Fruit fly (Drosophila melanogaster): ENCODE results near the gene Gr8a.
A peak's percentile ranks its signal among the peaks of the same experiment; 100 is the strongest.

Gene Gr8a

DNA sequence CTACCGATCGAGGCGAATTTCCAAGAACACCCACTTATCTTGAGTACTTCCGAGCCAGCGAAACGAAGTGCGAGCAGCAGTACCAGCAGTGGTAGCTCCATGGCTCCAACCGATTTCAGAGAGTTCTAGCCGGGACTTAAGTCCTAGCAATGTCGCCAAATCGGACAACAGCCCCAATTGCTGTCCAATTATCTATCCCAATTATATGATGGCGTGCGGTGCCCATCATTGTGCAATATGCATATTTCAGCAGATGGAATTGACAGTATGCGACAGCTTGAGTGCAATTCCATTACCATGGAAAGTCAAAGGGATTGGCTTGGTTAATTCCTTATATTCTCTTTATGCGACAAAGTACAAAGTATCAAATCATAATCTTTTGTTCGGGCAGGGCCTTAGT is 9.5 kb downstream of the Gr8a start, which contains the start of gene Ir8a:
TSS of gene Ir8a (minus strand) at position 101 of the 400 bp plus-strand sequence.
- TF ChIP-seq tio (GFP tag; optimal IDR thresholded peaks at IDR 0.05): no peak
- no peak for TF ChIP-seq sim (GFP tag; IDR thresholded peaks at IDR 0.05)
- TF ChIP-seq CG8765 (GFP tag; IDR thresholded peaks at IDR 0.05): no peak
- TF ChIP-seq bcd (GFP tag; optimal IDR thresholded peaks at IDR 0.05): no peak
- TF ChIP-seq peb (GFP tag; IDR thresholded peaks at IDR 0.05): no peak
- no peak for TF ChIP-seq kay (GFP tag; optimal IDR thresholded peaks at IDR 0.05)
- TF ChIP-seq CG7987 (GFP tag; optimal IDR thresholded peaks at IDR 0.05): no peak
- no peak for TF ChIP-seq Ets65A (GFP tag)
- no peak for TF ChIP-seq CG3163 (GFP tag; optimal IDR thresholded peaks at IDR 0.05)
- TF ChIP-seq lov (optimal IDR thresholded peaks at IDR 0.05): no peak
- no peak for TF ChIP-seq lov (GFP tag; IDR thresholded peaks at IDR 0.05)
- no peak for TF ChIP-seq CG1832 (GFP tag; optimal IDR thresholded peaks at IDR 0.05)
- no peak for TF ChIP-seq Hr51 (GFP tag; optimal IDR thresholded peaks at IDR 0.05)
- TF ChIP-seq CG14965 (GFP tag; optimal IDR thresholded peaks at IDR 0.05; ENCODE audit: borderline replicate concordance): no peak
- TF ChIP-seq Bgb (GFP tag; IDR thresholded peaks at IDR 0.05; ENCODE audit: partially characterized antibody): no peak
- TF ChIP-seq CG17802 (tag; optimal IDR thresholded peaks at IDR 0.05): no peak
- no peak for TF ChIP-seq Antp (GFP tag; optimal IDR thresholded peaks at IDR 0.05)
- no peak for TF ChIP-seq tin (GFP tag; optimal IDR thresholded peaks at IDR 0.05)
- TF ChIP-seq CG13894 (tag; optimal IDR thresholded peaks at IDR 0.05): no peak

- TF ChIP-seq lilli (GFP tag; optimal IDR thresholded peaks at IDR 0.05) (peak; percentile 74), tx (GFP tag; optimal IDR thresholded peaks at IDR 0.05) (peak; percentile 54), fd64A (GFP tag; optimal IDR thresholded peaks at IDR 0.05) (no peak), otp (GFP tag; IDR thresholded peaks at IDR 0.05) (no peak), ATbp (GFP tag; optimal IDR thresholded peaks at IDR 0.05) (no peak), CG4404 (GFP tag; IDR thresholded peaks at IDR 0.05) (peak; percentile 68), da (GFP tag; optimal IDR thresholded peaks at IDR 0.05) (peak; percentile 70), CG11085 (GFP tag; IDR thresholded peaks at IDR 0.05) (0 out of 2 replicates have a peak, but pooled peaks have one; percentile 34), ac (GFP tag; optimal IDR thresholded peaks at IDR 0.05) (no peak), CG6791 (GFP tag; IDR thresholded peaks at IDR 0.05; ENCODE audit: partially characterized antibody) (peak; percentile 70; the same call in 2 of the 3 replicates), her (GFP tag; optimal IDR thresholded peaks at IDR 0.05) (peak; percentile 48), MESR4 (GFP tag; optimal IDR thresholded peaks at IDR 0.05) (no peak), gsb (GFP tag; IDR thresholded peaks at IDR 0.05) (no peak), p53 (GFP tag; optimal IDR thresholded peaks at IDR 0.05) (no peak), CG16815 (GFP tag; optimal IDR thresholded peaks at IDR 0.05) (no peak), sc (optimal IDR thresholded peaks at IDR 0.05) (no peak), sc (GFP tag; optimal IDR thresholded peaks at IDR 0.05) (no peak), H15 (GFP tag; IDR thresholded peaks at IDR 0.05) (no peak), CG17802 (tag; optimal IDR thresholded peaks at IDR 0.05) (peak; percentile 16), CG3995 (GFP tag; optimal IDR thresholded peaks at IDR 0.05) (peak; percentile 11), CG13424 (tag; optimal IDR thresholded peaks at IDR 0.05) (peak; percentile 72), CG2120 (GFP tag; optimal IDR thresholded peaks at IDR 0.05) (peak; percentile 82), Awh (GFP tag; IDR thresholded peaks at IDR 0.05) (no peak), Fer2 (tag; optimal IDR thresholded peaks at IDR 0.05) (no peak), ara (GFP tag; IDR thresholded peaks at IDR 0.05) (no peak), CG9609 (GFP tag; optimal IDR thresholded peaks at IDR 0.05) (peak; percentile 76), Sox102F (GFP tag; optimal IDR thresholded peaks at IDR 0.05) (no peak), E2f2 (GFP tag; IDR thresholded peaks at IDR 0.05) (peak; percentile 77), CG17612 (GFP tag; IDR thresholded peaks at IDR 0.05) (no peak), CG12769 (tag; optimal IDR thresholded peaks at IDR 0.05) (no peak), pros (GFP tag; optimal IDR thresholded peaks at IDR 0.05) (no peak), Scr (GFP tag; IDR thresholded peaks at IDR 0.05; ENCODE audit: partially characterized antibody) (peak; percentile 93), ewg (GFP tag; optimal IDR thresholded peaks at IDR 0.05) (no peak)
Observed at dm6 chrX:9243417-9243884, 16.5 kb downstream of the Gr8a start, which contains the start of the genes mxc and Larp7. Gene mxc, minus strand, starts transcription at chrX:9243467. Gene Larp7, plus strand, starts transcription at chrX:9243817.

All from whole organism, embryonic.